Fruit fly (Drosophila melanogaster): ENCODE measurements around the gene CG44815.

The CG44815 gene

DNA sequence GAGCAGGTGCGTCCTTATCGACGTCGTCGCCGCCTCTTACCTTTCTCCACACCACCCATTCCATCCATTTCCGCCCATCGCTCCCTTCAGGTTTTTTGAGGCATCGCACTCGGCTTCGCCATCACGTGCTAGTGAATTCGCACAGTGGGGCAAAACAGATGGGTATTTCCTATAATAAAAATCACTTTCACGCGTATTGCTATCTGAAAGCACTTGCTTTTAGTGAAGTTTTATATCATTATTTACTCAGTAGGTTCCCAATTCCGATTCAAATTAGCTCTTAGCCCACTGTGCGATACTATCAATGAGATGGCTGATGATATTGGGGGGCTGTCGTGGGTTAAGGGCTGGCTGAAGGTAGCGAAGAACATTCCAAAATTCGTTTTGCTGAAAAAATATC lies 30.0 kb downstream of the CG44815 start (continued):
- TF ChIP-seq Taf1 (GFP tag; IDR thresholded peaks at IDR 0.05) (peak; percentile 47; the same call in 1 of the 2 replicates), Dip3 (GFP tag; optimal IDR thresholded peaks at IDR 0.05) (no peak), Dref (GFP tag; IDR thresholded peaks at IDR 0.05) (no peak), ash1 (GFP tag; optimal IDR thresholded peaks at IDR 0.05) (no peak), yki (optimal IDR thresholded peaks at IDR 0.05) (no peak), CG1647 (GFP tag; optimal IDR thresholded peaks at IDR 0.05) (peak; percentile 53), Sin3A (optimal IDR thresholded peaks at IDR 0.05) (no peak), CG6175 (GFP tag; IDR thresholded peaks at IDR 0.05) (no peak), Lhr (GFP tag; optimal IDR thresholded peaks at IDR 0.05) (no peak), HmgZ (tag; optimal IDR thresholded peaks at IDR 0.05) (no peak), CG10431 (GFP tag; optimal IDR thresholded peaks at IDR 0.05) (no peak), sug (tag; optimal IDR thresholded peaks at IDR 0.05) (no peak), C15 (GFP tag; IDR thresholded peaks at IDR 0.05) (no peak), CG18262 (tag; optimal IDR thresholded peaks at IDR 0.05) (peak; percentile 59), Xbp1 (GFP tag; optimal IDR thresholded peaks at IDR 0.05) (peak; percentile 62), sd (tag; optimal IDR thresholded peaks at IDR 0.05) (no peak), dm (GFP tag; optimal IDR thresholded peaks at IDR 0.05) (no peak), TFAM (GFP tag; optimal IDR thresholded peaks at IDR 0.05) (no peak), Fer1 (GFP tag; optimal IDR thresholded peaks at IDR 0.05) (no peak), Optix (GFP tag; IDR thresholded peaks at IDR 0.05) (peak; percentile 62; the same call in 2 of the 3 replicates), ab (GFP tag; optimal IDR thresholded peaks at IDR 0.05) (no peak), en (GFP tag; optimal IDR thresholded peaks at IDR 0.05) (peak; percentile 27), nau (GFP tag; optimal IDR thresholded peaks at IDR 0.05) (no peak), CG11723 (GFP tag; optimal IDR thresholded peaks at IDR 0.05) (peak; percentile 44), Hr39 (optimal IDR thresholded peaks at IDR 0.05) (no peak), CG11247 (GFP tag; IDR thresholded peaks at IDR 0.05) (0 out of 2 replicates have a peak, but pooled peaks have one; percentile 34), Rx (GFP tag; IDR thresholded peaks at IDR 0.05) (peak; percentile 50; the same call in 1 of the 2 replicates), CG31388 (GFP tag; optimal IDR thresholded peaks at IDR 0.05) (no peak), psq (GFP tag; optimal IDR thresholded peaks at IDR 0.05) (no peak), ato (GFP tag; IDR thresholded peaks at IDR 0.05; ENCODE audit: partially characterized antibody) (no peak), fu2 (GFP tag; optimal IDR thresholded peaks at IDR 0.05) (peak; percentile 15), lola (GFP tag; optimal IDR thresholded peaks at IDR 0.05) (no peak), al (GFP tag; IDR thresholded peaks at IDR 0.05) (0 out of 2 replicates have a peak, but pooled peaks have one; percentile 27), CG9817 (tag; optimal IDR thresholded peaks at IDR 0.05) (peak; percentile 51), CG34376 (GFP tag; optimal IDR thresholded peaks at IDR 0.05) (no peak), gt (GFP tag; IDR thresholded peaks at IDR 0.05) (no peak), Poxn (GFP tag; IDR thresholded peaks at IDR 0.05) (no peak), CG17802 (tag; optimal IDR thresholded peaks at IDR 0.05) (peak; percentile 44), crp (GFP tag; optimal IDR thresholded peaks at IDR 0.05) (no peak), Ets65A (GFP tag) (peak; percentile 79), grau (tag; optimal IDR thresholded peaks at IDR 0.05) (no peak), CG30403 (GFP tag; optimal IDR thresholded peaks at IDR 0.05) (peak; percentile 65), Usf (GFP tag; optimal IDR thresholded peaks at IDR 0.05) (no peak), Gug (GFP tag; IDR thresholded peaks at IDR 0.05) (peak; percentile 69), pb (GFP tag; optimal IDR thresholded peaks at IDR 0.05) (peak; percentile 29), Meics (GFP tag; optimal IDR thresholded peaks at IDR 0.05) (peak; percentile 68), sima (GFP tag; optimal IDR thresholded peaks at IDR 0.05) (peak; percentile 6), gem (tag; optimal IDR thresholded peaks at IDR 0.05) (peak; percentile 70), CG31441 (GFP tag; IDR thresholded peaks at IDR 0.05) (peak; percentile 67), CG4707 (GFP tag; optimal IDR thresholded peaks at IDR 0.05) (peak; percentile 39), Med (GFP tag) (no peak), tin (GFP tag; optimal IDR thresholded peaks at IDR 0.05) (peak; percentile 65), Antp (GFP tag; optimal IDR thresholded peaks at IDR 0.05) (peak; percentile 67)
